Worm (Caenorhabditis elegans) whole organism, L4 larva: ENCODE results near the gene nas-16.
A peak's percentile ranks its signal among the peaks of the same experiment; 100 is the strongest.

Experiments
- D1046.2 ChIP-seq: fragments of 200-800 bp; sonication (Bioruptor generic); IDR thresholded peaks from 2 replicates; pipeline ENCODE4 v1.3.6; 2022; ENCODE audit warnings: missing genetic modification characterization, missing compliant biosample characterization
- F26F4.8 ChIP-seq: fragments of 200-800 bp; sonication (Bioruptor generic); conservative IDR thresholded peaks from 2 replicates; pipeline ENCODE4 v1.3.6; 2022; ENCODE audit warnings: missing genetic modification characterization, missing compliant biosample characterization
- F44E2.7 ChIP-seq: fragments of 200-800 bp; sonication (Bioruptor generic); IDR thresholded peaks from 2 replicates; pipeline ENCODE4 v2.1.2; 2022; ENCODE audit warnings: missing genetic modification characterization, missing compliant biosample characterization
- R02D3.7 ChIP-seq: fragments of 150-350 bp; sonication (generic microtip); optimal IDR thresholded peaks from 3 replicates; lab custom pipeline; 2014; ENCODE audit warnings: missing biosample characterization, missing genetic modification characterization
- Y5F2A.4 ChIP-seq: fragments of 200-800 bp; sonication (Bioruptor generic); optimal IDR thresholded peaks from 2 replicates; lab custom pipeline; 2018; ENCODE audit warnings: mild to moderate bottlenecking, missing genetic modification characterization, missing compliant biosample characterization
- aha-1 ChIP-seq: fragments of 150-350 bp; peaks from one replicate; lab custom pipeline; 2014; ENCODE audit warnings: missing biosample characterization, missing genetic modification characterization
- ama-1 ChIP-seq: fragments of 150-350 bp; optimal IDR thresholded peaks from 2 replicates; lab custom pipeline; 2014; ENCODE audit warnings: inconsistent platforms, mixed read lengths
- ces-1 ChIP-seq: fragments of 150-350 bp; sonication (generic microtip); optimal IDR thresholded peaks from 4 replicates; lab custom pipeline; 2014; ENCODE audit warnings: missing biosample characterization, missing genetic modification reagents, missing genetic modification characterization
- daf-8 ChIP-seq: fragments of 200-800 bp; sonication (Bioruptor generic); IDR thresholded peaks from 2 replicates; pipeline ENCODE4 v1.3.6; 2022; ENCODE audit warnings: missing genetic modification characterization, missing compliant biosample characterization
- dpl-1 ChIP-seq: fragments of 150-350 bp; optimal IDR thresholded peaks from 2 replicates; lab custom pipeline; 2014; ENCODE audit warnings: missing biosample characterization, missing genetic modification reagents, missing genetic modification characterization
- duxl-1 ChIP-seq: sonication (generic microtip); optimal IDR thresholded peaks from 2 replicates; lab custom pipeline; 2016; ENCODE audit warnings: mild to moderate bottlenecking, missing genetic modification characterization, moderate library complexity, missing compliant biosample characterization; ENCODE audit not compliant: poor library complexity
- egl-43 ChIP-seq: fragments of 200-800 bp; sonication (Bioruptor generic); IDR thresholded peaks from 2 replicates; pipeline ENCODE4 v1.3.6; 2022; ENCODE audit warnings: missing genetic modification reagents, missing genetic modification characterization, missing compliant biosample characterization
- fkh-10 ChIP-seq: fragments of 150-350 bp; optimal IDR thresholded peaks from 2 replicates; lab custom pipeline; 2014; ENCODE audit warnings: missing biosample characterization, missing genetic modification reagents, missing genetic modification characterization
- hif-1 ChIP-seq, 2 experiments: sonication (generic microtip); optimal IDR thresholded peaks; 2 replicates each; lab custom pipeline; 2016 to 2017; ENCODE audit warnings: missing compliant biosample characterization in 2 of 2, missing genetic modification characterization in 2 of 2, missing genetic modification reagents in 2 of 2, missing genotype in 2 of 2, mild to moderate bottlenecking in 1 of 2
- hmg-1.1 ChIP-seq: fragments of 200-800 bp; sonication (Bioruptor generic); IDR thresholded peaks from 2 replicates; pipeline ENCODE4 v1.3.6; 2022; ENCODE audit warnings: missing genetic modification reagents, missing genetic modification characterization, missing compliant biosample characterization
- lin-1 ChIP-seq: fragments of 200-800 bp; sonication (Bioruptor generic); IDR thresholded peaks from 2 replicates; pipeline ENCODE4 v1.3.6; 2022; ENCODE audit warnings: missing genetic modification reagents, missing genetic modification characterization, missing compliant biosample characterization
- lsy-2 ChIP-seq, 2 experiments: fragments of 150-350 bp in 1 of 2; sonication (generic microtip) in 1 of 2; optimal IDR thresholded peaks; 2 replicates each; lab custom pipeline; 2014 to 2017; ENCODE audit warnings: missing biosample characterization in 2 of 2, missing genetic modification characterization in 2 of 2
- madf-5 ChIP-seq, 2 experiments: fragments of 200-800 bp; sonication (Bioruptor generic); IDR thresholded peaks; 2 replicates each; pipeline ENCODE4 v1.3.6; 2022; ENCODE audit warnings: missing compliant biosample characterization in 2 of 2, missing genetic modification characterization in 2 of 2
- mep-1 ChIP-seq: fragments of 150-350 bp; sonication (generic microtip); optimal IDR thresholded peaks from 3 replicates; lab custom pipeline; 2014; ENCODE audit warnings: missing biosample characterization, missing genetic modification characterization
- mxl-2 ChIP-seq: fragments of 200-800 bp; sonication (Bioruptor generic); conservative IDR thresholded peaks from 2 replicates; pipeline ENCODE4 v1.3.6; 2022; ENCODE audit warnings: missing genetic modification reagents, missing genetic modification characterization, missing compliant biosample characterization
- mxl-3 ChIP-seq: fragments of 200-800 bp; sonication (Bioruptor generic); optimal IDR thresholded peaks from 2 replicates; lab custom pipeline; 2018; ENCODE audit warnings: mild to moderate bottlenecking, missing genetic modification characterization, missing compliant biosample characterization
- nhr-102 ChIP-seq: sonication (generic microtip); optimal IDR thresholded peaks from 2 replicates; lab custom pipeline; 2016; ENCODE audit warnings: mild to moderate bottlenecking, missing genetic modification characterization, moderate library complexity, missing compliant biosample characterization
- pha-4 ChIP-seq, 2 experiments: fragments of 150-350 bp in 1 of 2; fragments of 200-800 bp in 1 of 2; sonication (Bioruptor generic) in 1 of 2; IDR thresholded peaks in 1 of 2; optimal IDR thresholded peaks in 1 of 2; 2 replicates each; pipeline versions ENCODE4 v1.3.6 to Lab custom; 2014 to 2022; ENCODE audit warnings: missing genetic modification characterization in 2 of 2, missing genetic modification reagents in 2 of 2, missing biosample characterization in 1 of 2, missing compliant biosample characterization in 1 of 2
- pqm-1 ChIP-seq: sonication (generic microtip); optimal IDR thresholded peaks from 2 replicates; lab custom pipeline; 2017; ENCODE audit warnings: missing biosample characterization, missing genetic modification characterization
- saeg-2 ChIP-seq: fragments of 200-800 bp; sonication (Bioruptor generic); IDR thresholded peaks from 2 replicates; pipeline ENCODE4 v1.3.6; 2022; ENCODE audit warnings: missing genetic modification reagents, missing genetic modification characterization, missing compliant biosample characterization
- sdz-12 ChIP-seq: fragments of 200-800 bp; sonication (Bioruptor generic); optimal IDR thresholded peaks from 2 replicates; lab custom pipeline; 2018; ENCODE audit warnings: mild to moderate bottlenecking, missing genetic modification characterization, missing compliant biosample characterization
- unc-62 ChIP-seq, 3 experiments: fragments of 150-350 bp in 1 of 3; sonication (generic microtip); optimal IDR thresholded peaks in 2 of 3; peaks in 1 of 3; 1 replicate in 1 of 3; 2 replicates in 2 of 3; lab custom pipeline; 2014 to 2017; ENCODE audit warnings: missing biosample characterization in 3 of 3, missing genetic modification characterization in 3 of 3, missing genetic modification reagents in 3 of 3, missing genotype in 1 of 3
- zip-11 ChIP-seq: fragments of 200-800 bp; sonication (Bioruptor generic); IDR thresholded peaks from 2 replicates; pipeline ENCODE4 v1.3.6; 2022; ENCODE audit warnings: missing genetic modification characterization, missing compliant biosample characterization
- ztf-7 ChIP-seq: fragments of 150-350 bp; optimal IDR thresholded peaks from 2 replicates; lab custom pipeline; 2014; ENCODE audit warnings: missing biosample characterization, missing genetic modification characterization

Gene nas-16

ce11 chrV:11351263-11351662 lies 40.9 kb upstream of the nas-16 start:
- peak; percentile 65 for TF ChIP-seq fkh-10 (GFP tag; lab: Kevin White, UChicago)
- peak; percentile 77 for TF ChIP-seq ces-1 (GFP tag; lab: Kevin White, UChicago)
- peak in 1 of 2 experiments; percentile 6 for TF ChIP-seq lsy-2 (tag; optimal IDR thresholded peaks at IDR 0.05; lab: Kevin White, UChicago)
- TF ChIP-seq saeg-2 (GFP tag; lab: Robert Waterston, UW) = no peak

ce11 chrV:11352893-11353292 lies 39.2 kb upstream of the nas-16 start, which contains the start of gene npr-25:
Gene npr-25 (minus strand): TSS chrV:11352993.
- no peak for TF ChIP-seq pqm-1 (tag; lab: Kevin White, UChicago)
- TF ChIP-seq duxl-1 (tag; lab: Kevin White, UChicago) = no peak
- TF ChIP-seq mxl-2 (GFP tag; lab: Robert Waterston, UW) = no peak
- no peak for TF ChIP-seq daf-8 (GFP tag; lab: Robert Waterston, UW)
- no peak for TF ChIP-seq F26F4.8 (GFP tag; lab: Robert Waterston, UW)
- no peak for TF ChIP-seq zip-11 (GFP tag; lab: Robert Waterston, UW)
- TF ChIP-seq nhr-102 (tag; lab: Kevin White, UChicago) = no peak
- TF ChIP-seq ztf-7 (tag; lab: Kevin White, UChicago) = no peak
- TF ChIP-seq ama-1 (lab: Kevin White, UChicago) = no peak
- no peak for TF ChIP-seq lsy-2 (tag; optimal IDR thresholded peaks at IDR 0.05; lab: Kevin White, UChicago)
- TF ChIP-seq F44E2.7 (GFP tag; lab: Robert Waterston, UW) = no peak
- TF ChIP-seq hmg-1.1 (GFP tag; lab: Robert Waterston, UW) = no peak
- TF ChIP-seq D1046.2 = no peak
- TF ChIP-seq dpl-1 = no peak
- no peak for TF ChIP-seq lin-1 (GFP tag; lab: Robert Waterston, UW)
- TF ChIP-seq Y5F2A.4 (GFP tag; lab: Kevin White, UChicago) = no peak

ce11 chrV:11354264-11354663 lies 37.9 kb upstream of the nas-16 start:
- TF ChIP-seq madf-5 (GFP tag; IDR thresholded peaks at IDR 0.05; lab: Robert Waterston, UW) = no peak
- peak; percentile 75 for TF ChIP-seq ces-1 (GFP tag; lab: Kevin White, UChicago)
- no peak for TF ChIP-seq dpl-1
- TF ChIP-seq pha-4 (GFP tag; IDR thresholded peaks at IDR 0.05; lab: Robert Waterston, UW) = no peak
- TF ChIP-seq pha-4 (tag; optimal IDR thresholded peaks at IDR 0.05; lab: Kevin White, UChicago) = no peak
- no peak for TF ChIP-seq R02D3.7 (tag; lab: Kevin White, UChicago)
- TF ChIP-seq egl-43 (GFP tag; lab: Robert Waterston, UW) = no peak
- TF ChIP-seq mxl-3 (GFP tag; lab: Kevin White, UChicago) = no peak
- TF ChIP-seq lsy-2 (tag; optimal IDR thresholded peaks at IDR 0.05; lab: Kevin White, UChicago) = no peak
- no peak for TF ChIP-seq sdz-12 (GFP tag; lab: Kevin White, UChicago)

- TF ChIP-seq mep-1 (tag; lab: Kevin White, UChicago) (no peak), unc-62 (GFP tag; optimal IDR thresholded peaks at IDR 0.05 in 1 of 2; lab: Kevin White, UChicago) (peak in 1 of 2 experiments; percentile 57), unc-62 (tag; optimal IDR thresholded peaks at IDR 0.05; lab: Kevin White, UChicago) (no peak), aha-1 (tag; lab: Kevin White, UChicago) (peak; percentile 92)
- TF ChIP-seq, all 104 proteins: peak for 2
These were observed 28.5 kb upstream of the nas-16 start for ce11 chrV:11363575-11363974.

ce11 chrV:11366129-11366528 lies 26.0 kb upstream of the nas-16 start, which contains the start of gene dop-5:
Gene dop-5 (minus strand): TSS chrV:11366229.
- TF ChIP-seq aha-1 (tag; lab: Kevin White, UChicago) (peak; percentile 75), hif-1 (tag; optimal IDR thresholded peaks at IDR 0.05; lab: Kevin White, UChicago) (no peak)
